Fruit fly (Drosophila melanogaster): Measurements from ENCODE around the gene Prosalpha4T1.

Prosalpha4T1 gene

DNA sequence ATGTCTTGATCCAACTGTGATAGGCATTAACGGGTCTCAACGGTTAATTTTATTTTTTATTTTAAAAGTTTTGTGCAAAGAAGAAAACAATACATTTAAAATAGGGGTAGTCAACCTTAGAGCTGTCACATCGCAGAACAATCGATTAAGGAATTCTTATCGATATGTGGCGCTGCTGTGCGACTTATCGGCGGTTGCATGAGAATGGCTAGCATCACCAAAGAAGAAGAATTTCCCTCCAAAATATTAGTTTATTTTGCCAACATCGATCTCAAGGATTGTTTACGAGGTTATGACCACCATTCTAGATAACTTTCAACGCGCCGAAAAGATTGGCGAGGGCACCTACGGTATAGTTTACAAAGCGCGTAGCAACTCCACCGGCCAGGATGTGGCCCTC is 13.5 kb downstream of the Prosalpha4T1 start, which contains the start of gene Cdk2 (continued):
- TF ChIP-seq unpg (GFP tag; optimal IDR thresholded peaks at IDR 0.05) (no peak), CG4404 (GFP tag; IDR thresholded peaks at IDR 0.05) (no peak), Kr (GFP tag; optimal IDR thresholded peaks at IDR 0.05) (no peak), CG8359 (GFP tag; optimal IDR thresholded peaks at IDR 0.05; ENCODE audit: borderline replicate concordance) (no peak), CG9215 (GFP tag; IDR thresholded peaks at IDR 0.05) (no peak), CG17385 (GFP tag; optimal IDR thresholded peaks at IDR 0.05) (peak; percentile 96), CG16863 (GFP tag; optimal IDR thresholded peaks at IDR 0.05) (no peak), CG31365 (tag; optimal IDR thresholded peaks at IDR 0.05) (no peak), CG10979 (tag; optimal IDR thresholded peaks at IDR 0.05) (no peak), Hsf (GFP tag; optimal IDR thresholded peaks at IDR 0.05) (peak; percentile 6), psq (GFP tag; optimal IDR thresholded peaks at IDR 0.05) (no peak), schlank (tag; optimal IDR thresholded peaks at IDR 0.05) (no peak), CG8290 (GFP tag; optimal IDR thresholded peaks at IDR 0.05) (no peak), CG8290 (tag; optimal IDR thresholded peaks at IDR 0.05) (no peak), E2f1 (GFP tag; IDR thresholded peaks at IDR 0.05) (peak; percentile 92), Xrp1 (GFP tag; IDR thresholded peaks at IDR 0.05) (no peak), mld (GFP tag; IDR thresholded peaks at IDR 0.05; ENCODE audit: partially characterized antibody) (peak; percentile 91), chn (GFP tag; optimal IDR thresholded peaks at IDR 0.05) (no peak), mam (GFP tag; optimal IDR thresholded peaks at IDR 0.05) (peak; percentile 32), Oli (tag; optimal IDR thresholded peaks at IDR 0.05) (no peak), br (optimal IDR thresholded peaks at IDR 0.05) (no peak), CG7928 (GFP tag; optimal IDR thresholded peaks at IDR 0.05) (no peak), Stat92E (GFP tag; optimal IDR thresholded peaks at IDR 0.05) (no peak), Side (GFP tag; optimal IDR thresholded peaks at IDR 0.05) (no peak), CG2116 (GFP tag; optimal IDR thresholded peaks at IDR 0.05) (peak; percentile 82), hkb (optimal IDR thresholded peaks at IDR 0.05) (no peak), hkb (GFP tag; IDR thresholded peaks at IDR 0.05) (no peak), CG15479 (GFP tag; optimal IDR thresholded peaks at IDR 0.05) (no peak), CG14710 (tag; optimal IDR thresholded peaks at IDR 0.05) (peak; percentile 41), Ssrp (tag; optimal IDR thresholded peaks at IDR 0.05) (no peak), tin (GFP tag; optimal IDR thresholded peaks at IDR 0.05) (no peak), tna (GFP tag; IDR thresholded peaks at IDR 0.05; ENCODE audit: partially characterized antibody) (peak; percentile 87), Bgb (GFP tag; IDR thresholded peaks at IDR 0.05; ENCODE audit: partially characterized antibody) (peak; percentile 93), CG42726 (GFP tag; IDR thresholded peaks at IDR 0.05; ENCODE audit: partially characterized antibody) (peak; percentile 96), ato (GFP tag; IDR thresholded peaks at IDR 0.05; ENCODE audit: partially characterized antibody) (peak; percentile 79), Opbp (GFP tag; IDR thresholded peaks at IDR 0.05; ENCODE audit: partially characterized antibody) (peak; percentile 95), Hr78 (GFP tag; optimal IDR thresholded peaks at IDR 0.05) (no peak), CG7357 (GFP tag; IDR thresholded peaks at IDR 0.05) (no peak), CG2202 (tag; optimal IDR thresholded peaks at IDR 0.05) (no peak), CG15269 (tag; optimal IDR thresholded peaks at IDR 0.05) (no peak), Adf1 (GFP tag; IDR thresholded peaks at IDR 0.05) (no peak), CG30020 (tag; optimal IDR thresholded peaks at IDR 0.05) (no peak), Meics (GFP tag; optimal IDR thresholded peaks at IDR 0.05) (no peak), CG7839 (tag; optimal IDR thresholded peaks at IDR 0.05) (no peak), so (GFP tag; IDR thresholded peaks at IDR 0.05) (no peak), CG11247 (GFP tag; IDR thresholded peaks at IDR 0.05) (no peak), HLH54F (GFP tag; optimal IDR thresholded peaks at IDR 0.05) (peak; percentile 29), Max (GFP tag; optimal IDR thresholded peaks at IDR 0.05) (no peak), fd64A (GFP tag; optimal IDR thresholded peaks at IDR 0.05) (no peak), CG4424 (GFP tag; optimal IDR thresholded peaks at IDR 0.05) (no peak), exex (tag; optimal IDR thresholded peaks at IDR 0.05) (no peak), BtbVII (GFP tag; optimal IDR thresholded peaks at IDR 0.05) (no peak)
